Fruit fly (Drosophila melanogaster) whole organism: ENCODE measurements around the gene Vha100-1.

Source experiments
- CG8478 ChIP-seq: fragments of >200 bp; optimal IDR thresholded peaks from 2 replicates; lab custom pipeline; 2018; ENCODE audit warnings: inconsistent platforms
- Dll ChIP-seq: fragments of >200 bp; optimal IDR thresholded peaks from 2 replicates; lab custom pipeline; 2017
- EcR ChIP-seq, 2 experiments: fragments of >200 bp; optimal IDR thresholded peaks; 2 replicates each; lab custom pipeline; 2017; ENCODE audit warnings: missing biosample characterization in 2 of 2, missing genetic modification characterization in 2 of 2, missing genetic modification reagents in 2 of 2
- pan ChIP-seq: fragments of >200 bp; optimal IDR thresholded peaks from 2 replicates; lab custom pipeline; 2017
- psq ChIP-seq: fragments of >200 bp; optimal IDR thresholded peaks from 2 replicates; lab custom pipeline; 2017
- usp ChIP-seq: fragments of >200 bp; optimal IDR thresholded peaks from 2 replicates; lab custom pipeline; 2017; ENCODE audit warnings: missing biosample characterization, missing genetic modification characterization, mixed read lengths

Vha100-1 gene

DNA sequence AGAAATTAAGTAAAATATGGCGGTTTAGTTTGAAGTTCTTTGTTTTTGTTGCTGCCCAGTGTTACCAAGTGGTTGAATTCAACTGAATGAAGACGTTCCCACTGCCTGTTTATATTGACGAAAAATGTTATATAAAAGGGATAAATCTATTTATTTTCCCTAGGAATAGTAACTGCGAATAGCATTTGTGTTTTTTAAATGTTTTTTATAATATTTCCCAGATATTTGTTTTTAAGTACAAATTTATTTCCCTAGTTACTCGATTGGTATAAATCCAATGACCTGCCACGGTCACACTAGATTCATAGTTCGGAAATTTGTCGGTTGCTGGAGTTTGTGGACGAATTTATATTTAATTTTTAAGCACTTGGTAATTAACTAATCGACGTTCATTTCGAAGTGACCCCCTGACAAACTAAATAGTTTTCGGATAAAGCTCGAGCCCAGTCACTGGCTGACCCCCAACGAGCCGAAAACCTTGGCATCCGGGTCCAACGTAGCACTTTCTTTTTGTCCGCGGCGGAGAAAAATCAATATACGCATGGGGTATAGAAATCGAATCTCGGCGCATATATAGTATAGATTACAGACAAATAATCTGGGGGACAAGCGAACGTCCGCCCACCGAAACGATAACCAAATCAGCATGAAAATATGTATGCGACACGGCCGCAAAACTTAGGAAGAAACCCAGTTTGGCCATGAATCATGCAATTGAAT, at the start of gene Vha100-1, which contains the start of gene dgt6:
Gene Vha100-1, plus strand, starts transcription at position 292 of the 720 bp plus-strand sequence.
Gene dgt6, minus strand, starts transcription at position 71 of the 720 bp plus-strand sequence.
- TF ChIP-seq psq, result no peak
- no peak for TF ChIP-seq EcR (GFP tag; optimal IDR thresholded peaks at IDR 0.05; lab: Kevin White, UChicago)
- no peak for TF ChIP-seq Dll (lab: Kevin White, UChicago)
- TF ChIP-seq CG8478, result no peak
- TF ChIP-seq usp (GFP tag; lab: Kevin White, UChicago), result no peak
- no peak for TF ChIP-seq pan (lab: Kevin White, UChicago)

DNA sequence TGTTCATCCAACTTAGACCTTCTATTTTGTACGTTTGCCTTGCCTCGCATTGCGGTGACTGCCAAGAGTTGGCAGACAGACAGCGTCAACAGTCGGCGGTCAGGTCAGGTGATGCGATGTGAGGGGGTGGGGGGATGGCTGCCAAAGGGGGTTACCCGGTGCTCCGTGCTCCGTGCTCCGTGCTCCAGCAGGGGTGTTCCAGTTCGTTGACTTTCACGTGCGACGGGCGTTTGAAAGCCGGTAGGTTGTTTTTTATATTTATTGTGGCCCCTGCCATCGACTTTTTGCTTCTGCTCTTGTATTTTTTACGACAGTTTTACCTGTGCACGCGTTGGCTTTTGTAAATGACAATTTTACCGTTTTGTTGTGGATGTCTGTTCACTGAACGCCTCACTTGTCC, 49.0 kb upstream of the Vha100-1 start:
- TF ChIP-seq psq, result no peak
- TF ChIP-seq CG8478, result no peak
- TF ChIP-seq usp (GFP tag; lab: Kevin White, UChicago), result no peak
- TF ChIP-seq Dll (lab: Kevin White, UChicago), result no peak
- no peak for TF ChIP-seq pan (lab: Kevin White, UChicago)

DNA sequence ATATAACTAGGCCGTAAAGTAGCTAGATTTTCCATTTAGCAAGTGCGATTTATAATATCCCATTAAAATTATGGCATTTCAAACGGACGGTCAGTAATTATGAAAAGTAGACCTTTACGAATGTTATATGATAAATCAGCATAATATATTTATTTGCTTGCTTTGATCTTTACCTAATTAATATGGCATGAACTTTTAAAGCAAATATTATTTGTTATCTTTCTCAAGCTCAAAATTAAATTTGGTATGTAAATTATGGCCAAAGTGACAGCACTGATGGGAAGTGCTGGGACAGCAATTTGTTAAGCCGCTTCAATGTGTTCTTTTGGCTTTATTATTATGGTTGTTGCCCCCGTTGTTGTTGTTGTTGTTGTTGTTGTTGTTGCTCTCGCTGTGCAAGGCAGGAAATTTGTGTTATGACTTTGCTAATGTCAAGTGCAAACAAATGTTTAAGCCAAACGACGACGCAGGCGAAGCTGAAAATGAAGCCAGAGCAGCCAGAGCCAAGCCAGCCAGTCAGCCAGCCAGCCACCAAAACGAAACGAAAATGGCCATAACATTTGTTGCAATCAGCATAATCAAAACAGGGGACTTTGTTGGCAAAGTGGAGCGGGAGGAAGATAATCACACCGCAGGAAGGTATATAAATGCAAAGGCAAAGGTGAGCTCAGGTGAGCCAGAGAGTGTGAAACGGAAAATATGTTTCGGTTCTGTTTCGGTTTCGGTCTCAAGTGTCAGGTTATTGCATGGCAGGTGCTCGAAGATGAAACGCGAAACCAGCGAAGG, 48.3 kb upstream of the Vha100-1 start:
- no peak for TF ChIP-seq EcR (GFP tag; optimal IDR thresholded peaks at IDR 0.05; lab: Kevin White, UChicago)
- no peak for TF ChIP-seq usp (GFP tag; lab: Kevin White, UChicago)
- TF ChIP-seq pan (lab: Kevin White, UChicago), result no peak
- TF ChIP-seq CG8478, result no peak
- no peak for TF ChIP-seq psq
- TF ChIP-seq Dll (lab: Kevin White, UChicago), result no peak

DNA sequence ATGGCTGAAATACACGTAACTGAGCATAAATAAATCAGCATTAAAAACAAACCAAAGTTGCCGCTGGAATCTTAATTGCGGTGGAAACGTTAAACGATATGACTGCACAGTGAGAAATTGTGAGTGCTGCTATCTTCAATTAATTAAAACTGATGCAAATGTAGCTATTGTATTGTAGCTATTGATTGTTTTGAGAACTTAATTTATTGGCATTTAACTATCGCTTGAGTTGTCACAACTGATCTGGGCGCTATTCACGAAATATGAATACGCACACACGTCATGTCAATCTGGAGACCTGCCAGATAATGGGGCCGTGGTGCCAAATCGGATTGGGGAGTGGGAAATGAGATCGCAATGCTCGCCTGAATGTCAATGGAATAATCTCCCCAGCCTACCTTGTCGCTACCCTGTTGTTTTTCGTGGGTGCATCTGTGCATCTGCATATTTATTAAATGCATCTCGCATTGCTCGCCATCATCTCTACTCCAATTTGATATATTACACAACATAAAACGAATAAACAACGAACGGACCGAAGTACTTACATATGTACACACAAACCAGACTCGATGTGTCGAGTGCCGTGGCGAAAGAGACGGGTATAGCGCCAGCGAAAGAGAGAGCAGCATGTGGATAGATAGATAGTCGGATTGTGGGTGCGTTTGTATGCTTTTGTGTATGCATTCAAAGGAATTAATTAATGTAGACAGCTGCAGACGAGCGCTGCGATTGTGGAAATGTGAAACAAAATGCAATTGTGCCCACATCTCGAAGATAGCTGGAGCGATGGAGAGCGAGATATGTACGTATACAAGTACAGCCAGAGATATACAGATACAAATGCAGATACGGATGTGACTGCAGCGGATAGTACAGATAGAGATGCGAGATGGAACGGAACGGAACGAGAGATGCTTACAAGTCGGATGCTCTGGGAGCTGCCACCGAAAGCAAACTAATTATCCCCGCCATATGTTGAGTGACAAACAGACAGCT, 47.2 kb upstream of the Vha100-1 start:
- TF ChIP-seq psq (no peak), usp (GFP tag; lab: Kevin White, UChicago) (no peak), CG8478 (no peak), EcR (GFP tag; optimal IDR thresholded peaks at IDR 0.05; lab: Kevin White, UChicago) (no peak), Dll (lab: Kevin White, UChicago) (no peak), pan (lab: Kevin White, UChicago) (no peak)

DNA sequence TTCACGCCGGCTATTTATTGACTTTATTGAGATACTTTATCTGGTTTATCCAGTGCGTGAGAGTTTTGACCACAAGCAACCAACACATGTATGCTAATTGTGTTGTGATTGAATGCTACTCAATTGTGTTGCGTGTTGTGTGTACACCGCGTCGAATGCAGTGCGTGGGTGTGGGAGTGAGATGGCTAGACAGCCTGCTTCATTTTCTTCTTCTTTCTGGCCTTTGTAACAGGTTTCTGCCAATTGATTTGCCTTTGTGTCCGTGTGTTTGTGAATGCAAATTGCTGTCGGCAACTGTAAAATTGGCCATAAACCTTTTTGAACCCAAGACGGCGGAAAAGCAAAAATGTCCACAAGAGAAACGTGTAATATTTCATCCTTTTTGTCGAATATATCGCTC, 44.1 kb upstream of the Vha100-1 start:
- TF ChIP-seq usp (GFP tag; lab: Kevin White, UChicago), result no peak
- TF ChIP-seq CG8478, result no peak
- no peak for TF ChIP-seq psq
- no peak for TF ChIP-seq pan (lab: Kevin White, UChicago)
- no peak for TF ChIP-seq EcR (GFP tag; optimal IDR thresholded peaks at IDR 0.05; lab: Kevin White, UChicago)
- no peak for TF ChIP-seq Dll (lab: Kevin White, UChicago)

DNA sequence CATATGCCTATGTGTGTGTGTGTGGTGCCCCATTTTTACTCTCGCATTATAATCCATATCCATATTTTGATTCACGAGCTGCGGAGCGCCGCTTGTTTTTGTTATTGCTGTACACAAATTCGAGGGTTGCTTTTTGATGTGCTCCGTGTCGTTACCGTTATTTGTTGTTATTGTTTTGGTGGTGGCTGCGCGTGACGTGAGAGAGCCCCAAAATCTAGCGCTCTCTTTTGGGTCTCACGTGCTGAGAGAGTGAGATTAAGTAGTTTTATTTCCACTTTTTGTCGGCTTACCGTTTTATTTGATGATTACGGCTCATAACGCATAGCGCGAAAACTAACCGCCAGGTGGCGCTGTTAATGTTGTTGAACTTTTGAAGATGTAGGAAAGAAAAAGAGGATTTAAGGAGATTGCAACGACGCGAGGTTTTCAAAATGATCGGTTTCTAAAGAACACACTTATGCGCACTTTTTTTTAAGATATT, 43.7 kb upstream of the Vha100-1 start:
- no peak for TF ChIP-seq Dll (lab: Kevin White, UChicago)
- TF ChIP-seq CG8478, result no peak
- TF ChIP-seq usp (GFP tag; lab: Kevin White, UChicago), result no peak
- no peak for TF ChIP-seq psq
- no peak for TF ChIP-seq EcR (GFP tag; optimal IDR thresholded peaks at IDR 0.05; lab: Kevin White, UChicago)
- no peak for TF ChIP-seq pan (lab: Kevin White, UChicago)

DNA sequence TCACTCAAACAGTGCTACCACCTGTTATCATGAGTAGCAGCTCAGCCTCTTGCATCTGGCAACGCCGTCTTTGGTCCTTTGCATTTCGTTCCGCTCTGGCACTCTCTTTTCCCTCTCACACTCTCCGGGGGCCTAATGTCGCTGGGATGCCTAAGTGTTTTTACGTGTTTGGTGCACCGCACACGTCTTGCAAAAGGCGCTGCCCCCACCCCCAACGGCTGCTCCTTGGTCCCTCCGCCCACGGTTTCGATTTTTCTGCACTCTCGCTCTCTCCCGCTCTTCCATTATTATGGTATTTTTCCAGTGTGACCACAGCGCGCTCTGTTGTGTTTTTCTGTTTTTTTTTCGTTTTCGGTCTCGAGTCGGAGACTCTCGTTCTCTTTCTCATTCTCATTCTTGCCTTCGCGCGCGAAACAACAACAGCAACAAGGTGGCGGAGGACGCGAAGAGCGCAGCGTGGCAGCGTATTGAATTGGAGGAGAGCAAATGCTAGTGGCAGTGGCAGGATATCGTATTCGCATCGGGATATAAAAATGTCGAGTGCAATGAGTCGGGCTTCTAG, 43.0 kb upstream of the Vha100-1 start:
- TF ChIP-seq psq, result no peak
- TF ChIP-seq CG8478, result no peak
- TF ChIP-seq usp (GFP tag; lab: Kevin White, UChicago), result no peak
- TF ChIP-seq pan (lab: Kevin White, UChicago), result no peak
- peak; percentile 79 for TF ChIP-seq Dll (lab: Kevin White, UChicago)
- no peak for TF ChIP-seq EcR (GFP tag; optimal IDR thresholded peaks at IDR 0.05; lab: Kevin White, UChicago)

DNA sequence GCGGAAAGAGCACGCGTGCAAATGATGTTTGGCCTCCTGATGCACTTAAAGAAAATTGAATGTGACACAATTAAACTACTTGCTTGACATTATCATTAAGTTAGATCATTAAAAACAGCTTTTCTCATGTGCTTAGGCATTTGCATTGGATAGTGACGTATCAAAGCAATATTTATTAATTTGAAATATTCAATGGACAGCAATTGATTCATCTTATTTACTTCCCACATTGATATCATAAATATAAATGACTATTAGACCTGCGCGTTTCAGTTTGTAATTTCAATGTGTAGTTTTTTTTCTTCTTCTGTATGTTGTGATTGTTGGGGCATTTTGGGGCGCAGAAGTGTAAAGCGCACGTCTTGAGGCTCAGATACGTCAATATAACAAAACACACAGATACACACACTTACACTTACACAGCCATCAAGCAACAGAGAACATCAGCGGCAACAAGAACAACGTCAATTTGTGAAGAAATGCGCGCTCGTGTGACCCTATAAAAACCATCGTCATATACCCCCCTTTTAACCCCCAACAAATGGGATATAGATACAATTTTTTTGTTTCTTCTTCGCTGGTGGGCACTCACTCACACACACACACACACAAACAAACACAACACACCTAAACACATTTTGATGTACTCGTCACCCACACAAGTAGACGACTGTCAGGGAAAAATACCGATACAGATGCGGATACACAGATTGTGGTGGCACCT, 41.9 kb upstream of the Vha100-1 start:
- TF ChIP-seq EcR (GFP tag; optimal IDR thresholded peaks at IDR 0.05; lab: Kevin White, UChicago), result no peak
- TF ChIP-seq Dll (lab: Kevin White, UChicago), result no peak
- TF ChIP-seq CG8478, result no peak
- TF ChIP-seq pan (lab: Kevin White, UChicago), result no peak
- no peak for TF ChIP-seq usp (GFP tag; lab: Kevin White, UChicago)
- no peak for TF ChIP-seq psq

DNA sequence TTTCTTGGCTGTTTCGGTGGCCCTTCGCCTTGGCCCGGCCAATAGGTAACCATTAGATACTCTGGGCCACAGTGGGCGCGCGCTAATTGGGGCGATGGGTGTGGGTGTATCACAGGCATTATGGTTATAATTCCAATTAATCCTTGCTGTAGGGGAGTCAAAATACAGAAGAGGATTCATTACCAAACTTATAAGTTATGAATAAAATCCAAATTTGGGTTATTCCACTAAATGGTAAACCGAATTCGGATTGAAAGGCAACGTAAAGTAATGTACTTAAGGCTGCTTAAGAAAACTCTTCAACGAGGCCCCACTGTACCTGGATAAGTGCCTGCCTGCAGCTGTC, 41.4 kb upstream of the Vha100-1 start:
- TF ChIP-seq EcR (GFP tag; optimal IDR thresholded peaks at IDR 0.05; lab: Kevin White, UChicago) (no peak), psq (no peak)

DNA sequence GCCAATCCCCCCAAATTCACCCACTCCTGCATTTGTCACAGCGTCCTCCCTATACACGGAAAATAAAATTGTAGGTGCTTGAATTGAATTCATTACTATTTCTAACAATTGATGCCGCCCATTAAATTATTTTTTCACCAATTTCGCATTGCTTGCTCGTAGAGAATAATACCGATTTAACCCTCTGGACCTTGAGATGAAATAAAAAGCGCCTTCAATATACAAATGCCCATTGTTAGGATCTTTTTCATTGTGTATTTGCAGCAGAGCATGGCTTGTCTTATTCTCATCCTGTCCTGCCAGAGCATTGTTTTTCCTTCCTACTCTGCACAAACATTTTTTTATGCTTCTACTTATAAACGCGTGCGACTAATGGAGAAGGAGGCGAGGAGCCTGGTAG, 39.4 kb upstream of the Vha100-1 start:
- TF ChIP-seq usp (GFP tag; lab: Kevin White, UChicago) (no peak), EcR (GFP tag; optimal IDR thresholded peaks at IDR 0.05; lab: Kevin White, UChicago) (no peak), psq (no peak), Dll (lab: Kevin White, UChicago) (no peak), CG8478 (no peak), pan (lab: Kevin White, UChicago) (no peak)
